Worm (Caenorhabditis elegans) whole organism, L1 larva: ENCODE data around the gene Y73B6BL.44.

Experiments used
- ceh-82 ChIP-seq, 3 experiments: fragments of 150-350 bp in 1 of 3; sonication (generic microtip) in 2 of 3; optimal IDR thresholded peaks; 2 replicates each; lab custom pipeline; 2014 to 2017; ENCODE audit warnings: missing biosample characterization in 3 of 3, missing genetic modification characterization in 3 of 3
- egl-13 ChIP-seq: sonication (generic microtip); optimal IDR thresholded peaks from 2 replicates; lab custom pipeline; 2016; ENCODE audit warnings: missing genotype, missing genetic modification reagents, missing genetic modification characterization, missing compliant biosample characterization
- elt-2 ChIP-seq: sonication (generic microtip); optimal IDR thresholded peaks from 2 replicates; lab custom pipeline; 2016; ENCODE audit warnings: missing genetic modification characterization, mild to moderate bottlenecking, inconsistent platforms, missing compliant biosample characterization, missing genetic modification reagents
- elt-3 ChIP-seq, 6 experiments: fragments of 150-350 bp in 1 of 6; sonication (generic microtip); optimal IDR thresholded peaks; 2 replicates each; lab custom pipeline; 2017 to 2018; ENCODE audit warnings: missing biosample characterization in 6 of 6, missing genetic modification characterization in 6 of 6, inconsistent platforms in 1 of 6
- lin-15B ChIP-seq: fragments of 150-350 bp; sonication (generic microtip); optimal IDR thresholded peaks from 3 replicates; lab custom pipeline; 2014; ENCODE audit warnings: missing biosample characterization, missing genetic modification characterization
- nhr-28 ChIP-seq: fragments of 150-350 bp; optimal IDR thresholded peaks from 2 replicates; lab custom pipeline; 2014; ENCODE audit warnings: missing biosample characterization, missing genetic modification characterization
- snpc-4 ChIP-seq: fragments of 150-350 bp; optimal IDR thresholded peaks from 2 replicates; lab custom pipeline; 2014; ENCODE audit warnings: missing biosample characterization, missing genetic modification characterization
- unc-62 ChIP-seq: fragments of 150-350 bp; optimal IDR thresholded peaks from 2 replicates; lab custom pipeline; 2014; ENCODE audit warnings: missing biosample characterization, missing genetic modification reagents, missing genetic modification characterization
- ztf-4 ChIP-seq: fragments of 150-350 bp; optimal IDR thresholded peaks from 2 replicates; lab custom pipeline; 2014; ENCODE audit warnings: missing biosample characterization, missing genetic modification characterization

- TF ChIP-seq lin-15B (tag; lab: Kevin White, UChicago) (no peak), ztf-4 (tag; lab: Kevin White, UChicago) (no peak), ceh-82 (tag; optimal IDR thresholded peaks at IDR 0.05; lab: Kevin White, UChicago) (no peak), elt-3 (tag; optimal IDR thresholded peaks at IDR 0.05; lab: Kevin White, UChicago) (no peak), snpc-4 (tag; lab: Kevin White, UChicago) (no peak), elt-2 (no peak), unc-62 (GFP tag; lab: Kevin White, UChicago) (no peak), egl-13 (no peak), nhr-28 (tag; lab: Kevin White, UChicago) (no peak)
These were observed at the start of gene Y73B6BL.44 for ce11 chrIV:6493299-6493698.
